Fruit fly (Drosophila melanogaster) S2 (cell line): ENCODE results near the gene NimB5.

Source experiments
- CG8478 ChIP-seq: fragments of >200 bp; optimal IDR thresholded peaks from 2 replicates; lab custom pipeline; 2018
- CTCF ChIP-seq, 2 experiments: fragments of >200 bp; optimal IDR thresholded peaks; 2 replicates each; lab custom pipeline; 2018

Gene NimB5

dm6 chr2L:14020545-14020874, 50.5 kb downstream of the NimB5 start:
- peak; percentile 28 for TF ChIP-seq CG8478 (lab: Kevin White, UChicago)
- TF ChIP-seq CTCF (optimal IDR thresholded peaks at IDR 0.05; lab: Kevin White, UChicago) = no peak

dm6 chr2L:14020875-14021643, 51.1 kb downstream of the NimB5 start:
- no peak for TF ChIP-seq CG8478 (lab: Kevin White, UChicago)
- TF ChIP-seq CTCF (optimal IDR thresholded peaks at IDR 0.05; lab: Kevin White, UChicago) = no peak

- TF ChIP-seq CTCF (optimal IDR thresholded peaks at IDR 0.05; lab: Kevin White, UChicago) (no peak), CG8478 (lab: Kevin White, UChicago) (no peak)
These were observed 51.7 kb downstream of the NimB5 start for dm6 chr2L:14021646-14022129.
